Worm (Caenorhabditis elegans): ENCODE data around the gene F58F12.2.

DNA sequence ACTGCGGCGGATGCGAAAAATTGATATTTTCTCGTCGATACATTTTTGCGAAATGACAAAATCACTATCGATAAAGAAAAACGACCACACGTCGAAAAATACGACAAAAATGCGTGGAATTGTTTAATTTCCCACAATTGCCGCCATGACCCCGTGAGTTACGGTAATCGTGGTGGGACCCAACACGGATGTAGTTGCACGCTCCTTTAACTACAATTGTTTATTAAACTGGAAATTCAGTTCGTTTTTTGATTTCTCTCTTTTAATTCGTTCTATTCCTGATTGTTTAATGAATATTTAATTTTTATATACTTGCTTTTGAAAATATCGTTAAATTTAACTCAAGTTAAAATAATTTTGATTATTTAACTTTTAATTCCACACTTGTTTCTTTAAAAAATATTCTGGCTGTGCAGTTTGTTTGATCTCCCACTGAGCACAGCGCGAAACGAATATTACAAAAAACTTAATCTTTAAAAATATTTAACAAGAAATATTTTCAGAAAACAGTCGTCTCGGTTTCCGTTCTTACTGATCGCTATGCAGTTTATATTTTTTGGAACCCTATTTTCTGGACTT is 22.5 kb downstream of the F58F12.2 start, which contains the start of the genes ani-2 and clec-88:
- TF ChIP-seq elt-3 (tag; optimal IDR thresholded peaks at IDR 0.05) (no peak), unc-55 (GFP tag; optimal IDR thresholded peaks at IDR 0.05) (no peak), lsy-2 (tag; optimal IDR thresholded peaks at IDR 0.05) (no peak), R02D3.7 (tag; optimal IDR thresholded peaks at IDR 0.05) (no peak), skn-1 (tag; optimal IDR thresholded peaks at IDR 0.05) (no peak), nhr-237 (tag; optimal IDR thresholded peaks at IDR 0.05) (no peak), mdl-1 (tag; optimal IDR thresholded peaks at IDR 0.05) (no peak), lin-39 (tag; optimal IDR thresholded peaks at IDR 0.05) (no peak), sma-9 (GFP tag; optimal IDR thresholded peaks at IDR 0.05) (no peak), sma-9 (tag; optimal IDR thresholded peaks at IDR 0.05) (no peak), nhr-25 (tag; optimal IDR thresholded peaks at IDR 0.05) (no peak), ztf-11 (tag; optimal IDR thresholded peaks at IDR 0.05) (no peak), lin-13 (GFP tag; optimal IDR thresholded peaks at IDR 0.05) (no peak)

Data from whole organism, L2 larva.